Fruit fly (Drosophila melanogaster): ENCODE measurements around the gene CG11555.

The CG11555 gene

dm6 chr2L:277122-277671, 3.6 kb downstream of the CG11555 start, which contains the start of gene smo (continued):
- TF ChIP-seq Sry-δ (GFP tag; optimal IDR thresholded peaks at IDR 0.05) (peak; percentile 98), CG5953 (GFP tag; IDR thresholded peaks at IDR 0.05) (no peak), CG12219 (GFP tag; optimal IDR thresholded peaks at IDR 0.05) (no peak), HHEX (GFP tag; optimal IDR thresholded peaks at IDR 0.05) (no peak), jigr1 (GFP tag; IDR thresholded peaks at IDR 0.05) (no peak), CG14860 (GFP tag; IDR thresholded peaks at IDR 0.05; ENCODE audit: partially characterized antibody) (peak; percentile 75), her (GFP tag; optimal IDR thresholded peaks at IDR 0.05) (peak; percentile 22), CG4730 (GFP tag; IDR thresholded peaks at IDR 0.05) (no peak), Nf-YC (tag; optimal IDR thresholded peaks at IDR 0.05) (peak; percentile 28), kni (GFP tag; optimal IDR thresholded peaks at IDR 0.05) (no peak), maf-S (GFP tag; optimal IDR thresholded peaks at IDR 0.05) (peak; percentile 29), fu2 (GFP tag; optimal IDR thresholded peaks at IDR 0.05) (no peak), CG30020 (tag; optimal IDR thresholded peaks at IDR 0.05) (peak; percentile 52), Poxn (GFP tag; IDR thresholded peaks at IDR 0.05) (no peak), CG12769 (tag; optimal IDR thresholded peaks at IDR 0.05) (no peak), Dp (GFP tag; optimal IDR thresholded peaks at IDR 0.05) (peak; percentile 67), B-H2 (GFP tag; optimal IDR thresholded peaks at IDR 0.05) (no peak), cato (GFP tag; optimal IDR thresholded peaks at IDR 0.05; ENCODE audit: borderline replicate concordance) (no peak), CG7556 (GFP tag; optimal IDR thresholded peaks at IDR 0.05) (no peak), tll (GFP tag; optimal IDR thresholded peaks at IDR 0.05) (peak in 1 of 2 experiments; percentile 33), ci (GFP tag; IDR thresholded peaks at IDR 0.05) (no peak), cg (GFP tag; optimal IDR thresholded peaks at IDR 0.05) (no peak), vfl (GFP tag; optimal IDR thresholded peaks at IDR 0.05) (peak; percentile 3), CG12942 (GFP tag; optimal IDR thresholded peaks at IDR 0.05) (peak; percentile 27), lola (GFP tag; optimal IDR thresholded peaks at IDR 0.05) (no peak), Max (GFP tag; optimal IDR thresholded peaks at IDR 0.05) (peak; percentile 44), CG15269 (tag; optimal IDR thresholded peaks at IDR 0.05) (no peak), sr (GFP tag; IDR thresholded peaks at IDR 0.05) (no peak), ems (GFP tag; optimal IDR thresholded peaks at IDR 0.05) (peak; percentile 34), Hsf (GFP tag; optimal IDR thresholded peaks at IDR 0.05) (peak; percentile 43), CG4360 (GFP tag; IDR thresholded peaks at IDR 0.05) (no peak), Atf3 (GFP tag; optimal IDR thresholded peaks at IDR 0.05) (peak; percentile 15), chif (GFP tag; optimal IDR thresholded peaks at IDR 0.05) (peak; percentile 29 to 48), emc (GFP tag; optimal IDR thresholded peaks at IDR 0.05) (no peak), CG2116 (GFP tag; optimal IDR thresholded peaks at IDR 0.05) (peak; percentile 90), ash1 (GFP tag; optimal IDR thresholded peaks at IDR 0.05) (no peak), CG12391 (tag; optimal IDR thresholded peaks at IDR 0.05) (peak; percentile 57), CG18476 (GFP tag; optimal IDR thresholded peaks at IDR 0.05) (no peak), crp (GFP tag; optimal IDR thresholded peaks at IDR 0.05) (peak in 1 of 2 experiments; percentile 19), CG13424 (tag; optimal IDR thresholded peaks at IDR 0.05) (peak; percentile 4), CG6254 (GFP tag; optimal IDR thresholded peaks at IDR 0.05) (no peak), E2f2 (GFP tag; IDR thresholded peaks at IDR 0.05) (peak; percentile 55), nerfin-1 (tag; optimal IDR thresholded peaks at IDR 0.05) (peak; percentile 14), sob (GFP tag; IDR thresholded peaks at IDR 0.05) (0 out of 2 replicates have a peak, but pooled peaks have one; percentile 24), BtbVII (GFP tag; optimal IDR thresholded peaks at IDR 0.05) (no peak), Sin3A (optimal IDR thresholded peaks at IDR 0.05) (peak; percentile 100), CG3065 (GFP tag; optimal IDR thresholded peaks at IDR 0.05) (no peak), p53 (GFP tag; optimal IDR thresholded peaks at IDR 0.05) (peak; percentile 69), Eip74EF (GFP tag; optimal IDR thresholded peaks at IDR 0.05) (no peak), Myb (GFP tag; optimal IDR thresholded peaks at IDR 0.05) (peak; percentile 70)
